Worm (Caenorhabditis elegans): ENCODE measurements around the gene R02D5.6.

DNA sequence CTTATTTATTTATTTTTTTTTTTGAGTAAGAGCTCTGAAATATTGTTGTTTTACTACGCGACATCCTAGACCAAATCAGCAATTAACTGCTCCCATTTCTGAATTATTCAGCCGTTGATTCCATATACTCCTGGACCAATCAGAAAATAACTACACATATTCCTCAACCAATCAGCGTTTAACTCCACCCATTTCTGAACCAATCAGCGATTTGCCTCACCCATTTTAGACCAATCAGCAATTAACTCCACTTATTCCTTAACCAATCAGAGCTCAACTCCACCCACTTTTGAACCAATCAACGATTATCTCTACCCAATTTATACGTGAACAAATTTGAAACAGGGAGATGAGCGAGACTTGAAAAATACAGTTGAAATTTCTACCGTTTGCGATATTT is 24.2 kb downstream of the R02D5.6 start:
- TF ChIP-seq elt-1 (tag; optimal IDR thresholded peaks at IDR 0.05; ENCODE audit: borderline replicate concordance, insufficient read depth) (no peak), unc-120 (tag; optimal IDR thresholded peaks at IDR 0.05; ENCODE audit: poor library complexity, severe bottlenecking) (no peak), mep-1 (tag; optimal IDR thresholded peaks at IDR 0.05) (no peak), elt-3 (tag; optimal IDR thresholded peaks at IDR 0.05) (no peak), flh-1 (GFP tag; optimal IDR thresholded peaks at IDR 0.05) (no peak), ces-1 (GFP tag; optimal IDR thresholded peaks at IDR 0.05) (no peak)
